Worm (Caenorhabditis elegans) whole organism, late embryonic: Measurements from ENCODE around the gene gst-7.

Experiments
- ceh-19 ChIP-seq: fragments of 200-800 bp; sonication (Bioruptor generic); optimal IDR thresholded peaks from 2 replicates; lab custom pipeline; 2018; ENCODE audit warnings: mild to moderate bottlenecking, missing genetic modification characterization, missing compliant biosample characterization
- nhr-11 ChIP-seq: fragments of 150-350 bp; optimal IDR thresholded peaks from 2 replicates; lab custom pipeline; 2014; ENCODE audit warnings: missing biosample characterization, missing genetic modification characterization
- pha-4 ChIP-seq: fragments of 150-350 bp; optimal IDR thresholded peaks from 2 replicates; lab custom pipeline; 2018; ENCODE audit warnings: missing biosample characterization, missing genetic modification reagents, missing genetic modification characterization
- unc-3 ChIP-seq, 2 experiments: fragments of 200-800 bp in 1 of 2; sonication (Bioruptor generic) in 1 of 2; sonication (generic microtip) in 1 of 2; conservative IDR thresholded peaks in 1 of 2; optimal IDR thresholded peaks in 1 of 2; 2 replicates each; pipeline versions ENCODE4 v1.3.6 to Lab custom; 2016 to 2022; ENCODE audit warnings: missing compliant biosample characterization in 2 of 2, missing genetic modification characterization in 2 of 2, missing genetic modification reagents in 1 of 2

DNA sequence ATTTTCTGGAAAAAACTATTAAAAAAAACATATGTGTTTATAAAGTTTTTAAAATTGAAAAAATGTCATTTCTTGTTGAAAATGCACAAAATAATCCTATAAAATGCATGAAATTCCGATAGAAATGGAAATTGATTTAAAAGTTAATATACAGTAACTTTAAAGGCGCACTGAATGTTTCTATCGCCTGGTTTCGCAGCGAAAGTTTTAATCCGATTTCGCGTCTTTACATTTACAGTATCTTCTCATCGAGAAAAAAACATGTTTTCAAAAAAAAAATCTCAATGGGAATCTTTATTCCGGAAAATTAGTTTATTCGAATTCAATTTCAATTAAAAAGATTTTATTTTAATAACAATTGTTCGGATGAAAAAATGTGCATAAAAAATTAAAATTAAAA is 32.4 kb downstream of the gst-7 start, which contains the start of gene R05F9.11:
- no peak for TF ChIP-seq nhr-11 (tag; lab: Kevin White, UChicago)
- no peak for TF ChIP-seq unc-3 (GFP tag; conservative IDR thresholded peaks at IDR 0.05; lab: Robert Waterston, UW)
- TF ChIP-seq unc-3 (tag; optimal IDR thresholded peaks at IDR 0.05; lab: Kevin White, UChicago), result no peak
- no peak for TF ChIP-seq ceh-19 (GFP tag; lab: Kevin White, UChicago)
- no peak for TF ChIP-seq pha-4 (tag; lab: Kevin White, UChicago)
